Worm (Caenorhabditis elegans): ENCODE data around the gene esyt-2.
A peak's percentile ranks its signal among the peaks of the same experiment; 100 is the strongest.

The esyt-2 gene

ce11 chrIII:6230870-6231269, at the start of gene esyt-2:
Gene esyt-2 (minus strand): TSS chrIII:6230970.
- no peak for TF ChIP-seq eor-1 (tag; optimal IDR thresholded peaks at IDR 0.05)
- no peak for TF ChIP-seq mdl-1 (tag; optimal IDR thresholded peaks at IDR 0.05)
- TF ChIP-seq nhr-12 (tag; optimal IDR thresholded peaks at IDR 0.05), result no peak

- TF ChIP-seq elt-3 (tag; optimal IDR thresholded peaks at IDR 0.05), result peak in 1 of 3 experiments; percentile 44
- peak; percentile 34 for TF ChIP-seq tbx-2 (tag; optimal IDR thresholded peaks at IDR 0.05)
- peak; percentile 89 for TF ChIP-seq nfya-1 (tag; optimal IDR thresholded peaks at IDR 0.05; ENCODE audit: insufficient read depth)
- peak; percentile 48 for TF ChIP-seq lin-15B (tag; optimal IDR thresholded peaks at IDR 0.05)
- no peak for TF ChIP-seq mml-1 (tag; optimal IDR thresholded peaks at IDR 0.05)
- peak; percentile 76 for TF ChIP-seq ceh-28 (tag; optimal IDR thresholded peaks at IDR 0.05)
- peak; percentile 47 for TF ChIP-seq zag-1 (tag; optimal IDR thresholded peaks at IDR 0.05)
- TF ChIP-seq lsy-12 (tag; optimal IDR thresholded peaks at IDR 0.05), result peak; percentile 88
- no peak for TF ChIP-seq nhr-28 (tag; optimal IDR thresholded peaks at IDR 0.05)
- TF ChIP-seq egl-5 (tag; optimal IDR thresholded peaks at IDR 0.05), result peak; percentile 71
- TF ChIP-seq nhr-23 (tag; optimal IDR thresholded peaks at IDR 0.05), result peak; percentile 88
- peak; percentile 33 for TF ChIP-seq egl-27 (tag; optimal IDR thresholded peaks at IDR 0.05)
- peak; percentile 52 for TF ChIP-seq pqm-1 (tag; optimal IDR thresholded peaks at IDR 0.05)
- peak; percentile 66 for TF ChIP-seq elt-2 (tag; optimal IDR thresholded peaks at IDR 0.05)
- TF ChIP-seq nhr-67 (tag; optimal IDR thresholded peaks at IDR 0.05), result no peak
- peak; percentile 65 for TF ChIP-seq snpc-4 (tag; optimal IDR thresholded peaks at IDR 0.05)
- peak; percentile 88 for TF ChIP-seq jun-1 (tag; optimal IDR thresholded peaks at IDR 0.05)
- TF ChIP-seq lin-39 (tag; optimal IDR thresholded peaks at IDR 0.05), result peak; percentile 70
- TF ChIP-seq fkh-10 (GFP tag; optimal IDR thresholded peaks at IDR 0.05), result no peak
- TF ChIP-seq nhr-77 (tag; optimal IDR thresholded peaks at IDR 0.05), result peak; percentile 2
- TF ChIP-seq nhr-25 (tag; optimal IDR thresholded peaks at IDR 0.05), result peak; percentile 87
- no peak for TF ChIP-seq nhr-12 (tag; optimal IDR thresholded peaks at IDR 0.05)
- no peak for TF ChIP-seq ceh-16 (tag; optimal IDR thresholded peaks at IDR 0.05)
- TF ChIP-seq R02D3.7 (tag; optimal IDR thresholded peaks at IDR 0.05), result peak; percentile 67
- TF ChIP-seq elt-1 (tag; optimal IDR thresholded peaks at IDR 0.05), result peak; percentile 49
- peak; percentile 24 for TF ChIP-seq nhr-11 (tag; optimal IDR thresholded peaks at IDR 0.05)
- TF ChIP-seq nhr-43 (tag; optimal IDR thresholded peaks at IDR 0.05; ENCODE audit: poor library complexity, severe bottlenecking), result peak; percentile 48
- TF ChIP-seq hmg-11 (tag; optimal IDR thresholded peaks at IDR 0.05), result peak; percentile 98
- peak; percentile 44 for TF ChIP-seq pha-4 (tag; optimal IDR thresholded peaks at IDR 0.05)
- no peak for TF ChIP-seq aly-2 (tag; optimal IDR thresholded peaks at IDR 0.05)
- TF ChIP-seq unc-62 (GFP tag; optimal IDR thresholded peaks at IDR 0.05), result peak; percentile 85
Measured at ce11 chrIII:6280070-6280596, 49.4 kb upstream of the esyt-2 start, which contains the start of gene hmg-1.2. Gene hmg-1.2 (plus strand): TSS chrIII:6280380.

- TF ChIP-seq pha-4 (tag; optimal IDR thresholded peaks at IDR 0.05) (no peak), ZK546.5 (tag; optimal IDR thresholded peaks at IDR 0.05) (no peak), nhr-25 (tag; optimal IDR thresholded peaks at IDR 0.05) (no peak), daf-12 (tag; optimal IDR thresholded peaks at IDR 0.05) (no peak), nfya-1 (tag; optimal IDR thresholded peaks at IDR 0.05; ENCODE audit: insufficient read depth) (no peak), ztf-4 (tag; optimal IDR thresholded peaks at IDR 0.05) (no peak), lin-15B (tag; optimal IDR thresholded peaks at IDR 0.05) (no peak), eor-1 (tag; optimal IDR thresholded peaks at IDR 0.05) (no peak), ztf-11 (tag; optimal IDR thresholded peaks at IDR 0.05) (no peak), nhr-11 (tag; optimal IDR thresholded peaks at IDR 0.05) (no peak), nhr-12 (tag; optimal IDR thresholded peaks at IDR 0.05) (no peak), fkh-2 (tag; optimal IDR thresholded peaks at IDR 0.05) (no peak), ceh-9 (tag; optimal IDR thresholded peaks at IDR 0.05) (no peak), nhr-23 (tag; optimal IDR thresholded peaks at IDR 0.05) (no peak), egl-27 (tag; optimal IDR thresholded peaks at IDR 0.05) (no peak)
Measured at ce11 chrIII:6279453-6279852, 48.7 kb upstream of the esyt-2 start.
